Fruit fly (Drosophila melanogaster) whole organism, embryonic: ENCODE results near the gene Pp1-87B.

Source experiments
- ATbp ChIP-seq: fragments of 200-800 bp; sonication (Bioruptor generic); optimal IDR thresholded peaks from 2 replicates; lab custom pipeline; 2017; ENCODE audit warnings: missing biosample characterization, mild to moderate bottlenecking, missing genetic modification characterization, missing genetic modification reagents
- Atf6 ChIP-seq: fragments of 200-800 bp; sonication (Bioruptor generic); IDR thresholded peaks from 2 replicates; pipeline ENCODE4 v1.3.6; 2022; ENCODE audit warnings: missing biosample characterization, missing genetic modification characterization
- BEAF-32 ChIP-seq: fragments of 200-800 bp; sonication (Bioruptor generic); optimal IDR thresholded peaks from 3 replicates; lab custom pipeline; 2017; ENCODE audit warnings: missing biosample characterization, missing genetic modification characterization, mild to moderate bottlenecking, moderate library complexity, missing genetic modification reagents
- BtbVII ChIP-seq: fragments of 200-800 bp; sonication (Bioruptor generic); optimal IDR thresholded peaks from 3 replicates; lab custom pipeline; 2017; ENCODE audit warnings: missing biosample characterization, mild to moderate bottlenecking, missing genetic modification characterization
- CG10654 ChIP-seq: fragments of 200-800 bp; sonication (Bioruptor generic); optimal IDR thresholded peaks from 2 replicates; lab custom pipeline; 2016; ENCODE audit warnings: missing biosample characterization, missing genetic modification characterization
- CG11504 ChIP-seq: fragments of 200-800 bp; sonication (Bioruptor generic); optimal IDR thresholded peaks from 3 replicates; lab custom pipeline; 2019; ENCODE audit warnings: missing biosample characterization, mild to moderate bottlenecking, missing genetic modification characterization, moderate library complexity
- CG12071 ChIP-seq: fragments of 200-800 bp; sonication (Bioruptor generic); optimal IDR thresholded peaks from 3 replicates; lab custom pipeline; 2018; ENCODE audit warnings: missing biosample characterization, mild to moderate bottlenecking, missing genetic modification characterization
- CG12391 ChIP-seq: fragments of 200-800 bp; sonication (Bioruptor generic); optimal IDR thresholded peaks from 3 replicates; lab custom pipeline; 2018; ENCODE audit warnings: missing biosample characterization, mild to moderate bottlenecking, missing genetic modification characterization, moderate library complexity
- CG13775 ChIP-seq: fragments of 200-800 bp; sonication (Bioruptor generic); optimal IDR thresholded peaks from 3 replicates; lab custom pipeline; 2017; ENCODE audit warnings: missing biosample characterization, mild to moderate bottlenecking, missing genetic modification characterization
- CG14014 ChIP-seq: fragments of 200-800 bp; sonication (Bioruptor generic); IDR thresholded peaks from 2 replicates; pipeline ENCODE4 v1.3.6; 2022; ENCODE audit warnings: missing biosample characterization, missing genetic modification characterization
- CG15269 ChIP-seq: fragments of 200-800 bp; sonication (Bioruptor generic); optimal IDR thresholded peaks from 2 replicates; lab custom pipeline; 2018; ENCODE audit warnings: missing biosample characterization, mild to moderate bottlenecking, missing genetic modification characterization, moderate library complexity
- CG2202 ChIP-seq: fragments of 200-800 bp; sonication (Bioruptor generic); optimal IDR thresholded peaks from 2 replicates; lab custom pipeline; 2018; ENCODE audit warnings: missing biosample characterization, mild to moderate bottlenecking, missing genetic modification characterization
- CG30020 ChIP-seq: fragments of 200-800 bp; optimal IDR thresholded peaks from 2 replicates; lab custom pipeline; 2019; ENCODE audit warnings: missing biosample characterization, mild to moderate bottlenecking, missing genetic modification characterization, moderate library complexity
- CG31388 ChIP-seq: fragments of 200-800 bp; sonication (Bioruptor generic); optimal IDR thresholded peaks from 2 replicates; lab custom pipeline; 2016; ENCODE audit warnings: missing biosample characterization, missing genetic modification characterization
- CG32772 ChIP-seq: fragments of 200-800 bp; sonication (Bioruptor generic); IDR thresholded peaks from 2 replicates; pipeline ENCODE4 v1.3.6; 2022; ENCODE audit warnings: missing biosample characterization, missing genetic modification characterization
- CG33213 ChIP-seq: fragments of 200-800 bp; sonication (Bioruptor generic); optimal IDR thresholded peaks from 3 replicates; lab custom pipeline; 2016; ENCODE audit warnings: missing biosample characterization, missing genetic modification characterization
- CG3838 ChIP-seq: fragments of 200-800 bp; sonication (Bioruptor generic); optimal IDR thresholded peaks from 3 replicates; lab custom pipeline; 2016; ENCODE audit warnings: missing biosample characterization, missing genetic modification characterization
- CG4617 ChIP-seq: fragments of 200-800 bp; sonication (Bioruptor generic); optimal IDR thresholded peaks from 3 replicates; lab custom pipeline; 2016; ENCODE audit warnings: missing biosample characterization, missing genetic modification characterization, borderline replicate concordance
- CG6175 ChIP-seq: fragments of 200-800 bp; sonication (Bioruptor generic); IDR thresholded peaks from 3 replicates; pipeline ENCODE4 v1.3.6; 2022; ENCODE audit warnings: missing biosample characterization, missing genetic modification characterization
- CG7928 ChIP-seq: fragments of 200-800 bp; sonication (Bioruptor generic); optimal IDR thresholded peaks from 2 replicates; lab custom pipeline; 2017; ENCODE audit warnings: missing biosample characterization, mild to moderate bottlenecking, missing genetic modification characterization
- CG9797 ChIP-seq: fragments of 200-800 bp; sonication (Bioruptor generic); optimal IDR thresholded peaks from 3 replicates; lab custom pipeline; 2018; ENCODE audit warnings: missing biosample characterization, mild to moderate bottlenecking, missing genetic modification characterization
- D19A ChIP-seq: fragments of 200-800 bp; optimal IDR thresholded peaks from 3 replicates; lab custom pipeline; 2019; ENCODE audit warnings: missing biosample characterization, mild to moderate bottlenecking, missing genetic modification characterization, moderate library complexity
- Dll ChIP-seq: fragments of 200-800 bp; sonication (Bioruptor generic); IDR thresholded peaks from 4 replicates; pipeline ENCODE4 v1.3.6; 2022; ENCODE audit warnings: missing biosample characterization, missing genetic modification characterization; ENCODE audit not compliant: partially characterized antibody
- Doc3 ChIP-seq: fragments of 200-800 bp; sonication (Bioruptor generic); IDR thresholded peaks from 3 replicates; pipeline ENCODE4 v1.3.6; 2022; ENCODE audit warnings: missing biosample characterization, missing genetic modification characterization; ENCODE audit not compliant: partially characterized antibody
- E2f2 ChIP-seq: fragments of 200-800 bp; sonication (Bioruptor generic); IDR thresholded peaks from 2 replicates; pipeline ENCODE4 v1.3.6; 2022; ENCODE audit warnings: missing biosample characterization, missing genetic modification characterization
- Ets97D ChIP-seq: fragments of 200-800 bp; sonication (Bioruptor generic); optimal IDR thresholded peaks from 3 replicates; lab custom pipeline; 2016; ENCODE audit warnings: missing biosample characterization, missing genetic modification characterization
- HmgD ChIP-seq: fragments of 200-800 bp; sonication (Bioruptor generic); optimal IDR thresholded peaks from 3 replicates; lab custom pipeline; 2016; ENCODE audit warnings: missing biosample characterization, missing genetic modification characterization
- HmgZ ChIP-seq: fragments of 200-800 bp; sonication (Bioruptor generic); optimal IDR thresholded peaks from 2 replicates; lab custom pipeline; 2018; ENCODE audit warnings: missing biosample characterization, mild to moderate bottlenecking, missing genetic modification characterization
- Hr39 ChIP-seq: fragments of >200 bp; optimal IDR thresholded peaks from 2 replicates; lab custom pipeline; 2017
- MESR4 ChIP-seq: fragments of 200-800 bp; sonication (Bioruptor generic); optimal IDR thresholded peaks from 2 replicates; lab custom pipeline; 2018; ENCODE audit warnings: missing biosample characterization, mild to moderate bottlenecking, missing genetic modification characterization, moderate library complexity
- Neu2 ChIP-seq: fragments of 200-800 bp; sonication (Bioruptor generic); optimal IDR thresholded peaks from 3 replicates; lab custom pipeline; 2016; ENCODE audit warnings: missing biosample characterization, missing genetic modification characterization, borderline replicate concordance
- Nf-YC ChIP-seq: fragments of 200-800 bp; optimal IDR thresholded peaks from 3 replicates; lab custom pipeline; 2019; ENCODE audit warnings: missing biosample characterization, mild to moderate bottlenecking, missing genetic modification characterization, moderate library complexity
- Oaz ChIP-seq: fragments of 200-800 bp; sonication (Bioruptor generic); IDR thresholded peaks from 2 replicates; pipeline ENCODE4 v1.3.6; 2022; ENCODE audit warnings: missing biosample characterization, missing genetic modification characterization
- Ptx1 ChIP-seq: fragments of 200-800 bp; sonication (Bioruptor generic); IDR thresholded peaks from 2 replicates; pipeline ENCODE4 v1.3.6; 2022; ENCODE audit warnings: missing biosample characterization, missing genetic modification characterization
- Ssrp ChIP-seq: fragments of 200-800 bp; sonication (Bioruptor generic); optimal IDR thresholded peaks from 2 replicates; lab custom pipeline; 2018; ENCODE audit warnings: missing biosample characterization, mild to moderate bottlenecking, missing genetic modification characterization, moderate library complexity
- az2 ChIP-seq: fragments of 200-800 bp; sonication (Bioruptor generic); optimal IDR thresholded peaks from 3 replicates; lab custom pipeline; 2016; ENCODE audit warnings: missing biosample characterization, missing genetic modification characterization
- bsh ChIP-seq, 2 experiments: fragments of 200-800 bp; sonication (Bioruptor generic); optimal IDR thresholded peaks; 2 replicates each; lab custom pipeline; 2017 to 2018; ENCODE audit warnings: mild to moderate bottlenecking in 2 of 2, missing biosample characterization in 2 of 2, missing genetic modification characterization in 2 of 2, moderate library complexity in 1 of 2
- chif ChIP-seq, 2 experiments: fragments of 200-800 bp; sonication (Bioruptor generic); optimal IDR thresholded peaks; 3 replicates each; lab custom pipeline; 2016; ENCODE audit warnings: missing biosample characterization in 2 of 2, missing genetic modification characterization in 2 of 2
- cwo ChIP-seq: fragments of 200-800 bp; sonication (Bioruptor generic); optimal IDR thresholded peaks from 3 replicates; lab custom pipeline; 2017; ENCODE audit warnings: missing biosample characterization, missing genetic modification characterization, mild to moderate bottlenecking, moderate library complexity, missing genetic modification reagents
- danr ChIP-seq: fragments of 200-800 bp; sonication (Bioruptor generic); IDR thresholded peaks from 2 replicates; pipeline ENCODE4 v1.3.6; 2022; ENCODE audit warnings: missing biosample characterization, missing genetic modification characterization
- fru ChIP-seq: fragments of >200 bp; optimal IDR thresholded peaks from 2 replicates; lab custom pipeline; 2017
- fu2 ChIP-seq: fragments of 200-800 bp; sonication (Bioruptor generic); optimal IDR thresholded peaks from 2 replicates; lab custom pipeline; 2016; ENCODE audit warnings: missing biosample characterization, missing genetic modification characterization
- hb ChIP-seq: fragments of 200-800 bp; sonication (Bioruptor generic); IDR thresholded peaks from 3 replicates; pipeline ENCODE4 v1.3.6; 2022; ENCODE audit warnings: missing biosample characterization, missing genetic modification characterization; ENCODE audit not compliant: partially characterized antibody
- her ChIP-seq: fragments of 200-800 bp; sonication (Bioruptor generic); optimal IDR thresholded peaks from 2 replicates; lab custom pipeline; 2016; ENCODE audit warnings: missing biosample characterization, missing genetic modification characterization
- insv ChIP-seq, 2 experiments: fragments of 200-800 bp; sonication (Bioruptor generic); optimal IDR thresholded peaks; 3 replicates each; lab custom pipeline; 2016 to 2018; ENCODE audit warnings: missing biosample characterization in 2 of 2, missing genetic modification characterization in 2 of 2
- jing ChIP-seq: fragments of 200-800 bp; sonication (Bioruptor generic); optimal IDR thresholded peaks from 2 replicates; lab custom pipeline; 2018; ENCODE audit warnings: missing biosample characterization, mild to moderate bottlenecking, missing genetic modification characterization
- lab ChIP-seq: fragments of 200-800 bp; sonication (Bioruptor generic); optimal IDR thresholded peaks from 3 replicates; lab custom pipeline; 2017; ENCODE audit warnings: missing biosample characterization, missing genetic modification characterization, mild to moderate bottlenecking, moderate library complexity, missing genetic modification reagents
- lmd ChIP-seq: fragments of 200-800 bp; sonication (Bioruptor generic); IDR thresholded peaks from 2 replicates; pipeline ENCODE4 v1.3.6; 2022; ENCODE audit warnings: missing biosample characterization, missing genetic modification characterization
- pzg ChIP-seq: fragments of 200-800 bp; sonication (Bioruptor generic); optimal IDR thresholded peaks from 3 replicates; lab custom pipeline; 2018; ENCODE audit warnings: missing biosample characterization, mild to moderate bottlenecking, missing genetic modification characterization, moderate library complexity
- sens ChIP-seq: fragments of 200-800 bp; sonication (Bioruptor generic); peaks from one replicate; lab custom pipeline; 2016; ENCODE audit warnings: missing biosample characterization, missing genetic modification characterization
- slbo ChIP-seq: fragments of 200-800 bp; sonication (Bioruptor generic); IDR thresholded peaks from 2 replicates; pipeline ENCODE4 v1.3.6; 2022; ENCODE audit warnings: missing biosample characterization, missing genetic modification characterization

Pp1-87B gene

DNA sequence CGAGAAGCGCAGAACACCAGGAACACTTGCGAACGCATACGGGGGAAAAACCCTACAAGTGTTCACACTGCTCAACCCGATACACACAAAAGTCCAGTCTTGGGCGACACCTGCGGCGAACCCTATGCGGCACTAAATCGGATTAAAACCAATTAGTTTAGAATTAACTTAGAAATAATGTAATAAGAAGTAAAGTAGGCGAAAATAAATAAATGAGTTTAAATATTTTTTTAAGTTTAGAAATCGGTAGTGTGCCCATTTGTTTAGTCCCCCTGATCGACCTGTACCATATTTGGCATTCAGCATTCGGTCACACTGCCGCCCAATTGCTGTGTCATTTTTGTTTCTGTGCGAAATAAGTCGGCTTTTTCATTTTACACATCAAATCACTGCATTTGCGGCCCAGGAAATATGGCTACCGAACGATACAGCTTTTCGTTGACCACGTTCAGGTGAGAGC, 5.3 kb upstream of the Pp1-87B start, which contains the start of gene Prosalpha2 (continued):
- TF ChIP-seq cwo, result no peak
- TF ChIP-seq CG7928, result no peak
- TF ChIP-seq HmgD (GFP tag; lab: Kevin White, UChicago), result no peak
- no peak for TF ChIP-seq Doc3
- no peak for TF ChIP-seq CG10654
- TF ChIP-seq Ets97D (GFP tag; lab: Kevin White, UChicago), result peak; percentile 2
- TF ChIP-seq her, result no peak
- TF ChIP-seq sens (GFP tag; lab: Kevin White, UChicago), result peak; percentile 33
- no peak for TF ChIP-seq Oaz (GFP tag; lab: Robert Waterston, UW)
- no peak for TF ChIP-seq fu2
- no peak for TF ChIP-seq BtbVII (GFP tag; lab: Kevin White, UChicago)
- TF ChIP-seq jing (GFP tag; lab: Kevin White, UChicago), result no peak
- TF ChIP-seq HmgZ (tag; lab: Kevin White, UChicago), result peak; percentile 13
- peak; percentile 66 for TF ChIP-seq MESR4 (GFP tag; lab: Kevin White, UChicago)
- TF ChIP-seq chif (GFP tag; optimal IDR thresholded peaks at IDR 0.05; lab: Kevin White, UChicago), result no peak
- peak; percentile 61 for TF ChIP-seq pzg (GFP tag; lab: Kevin White, UChicago)
- TF ChIP-seq CG6175 (GFP tag; lab: Robert Waterston, UW), result no peak
- peak; percentile 30 for TF ChIP-seq Nf-YC (tag; lab: Kevin White, UChicago)
- TF ChIP-seq az2 (GFP tag; lab: Kevin White, UChicago), result no peak
- no peak for TF ChIP-seq CG31388 (GFP tag; lab: Kevin White, UChicago)
- TF ChIP-seq Ptx1 (GFP tag; lab: Robert Waterston, UW), result peak; percentile 21; the same call in 1 of the 2 replicates
- TF ChIP-seq Dll (GFP tag; lab: Robert Waterston, UW), result 0 out of 4 replicates have a peak, but pooled peaks have one; percentile 29
- no peak for TF ChIP-seq Neu2 (GFP tag; lab: Kevin White, UChicago)
- TF ChIP-seq danr (GFP tag; lab: Robert Waterston, UW), result no peak
- TF ChIP-seq BEAF-32, result peak; percentile 34
- no peak for TF ChIP-seq CG2202 (tag; lab: Kevin White, UChicago)
- no peak for TF ChIP-seq lab (GFP tag; lab: Kevin White, UChicago)
- no peak for TF ChIP-seq Hr39 (lab: Kevin White, UChicago)
- TF ChIP-seq CG30020 (tag; lab: Kevin White, UChicago), result peak; percentile 53
- no peak for TF ChIP-seq CG32772
- TF ChIP-seq CG12071 (GFP tag; lab: Kevin White, UChicago), result no peak
- peak in 1 of 2 experiments; percentile 31 for TF ChIP-seq insv (GFP tag; optimal IDR thresholded peaks at IDR 0.05; lab: Kevin White, UChicago)
- TF ChIP-seq CG33213 (GFP tag; lab: Kevin White, UChicago), result peak; percentile 5
- TF ChIP-seq CG13775, result peak; percentile 5
- TF ChIP-seq CG12391, result peak; percentile 1
- TF ChIP-seq D19A (tag; lab: Kevin White, UChicago), result no peak
- no peak for TF ChIP-seq bsh (GFP tag; optimal IDR thresholded peaks at IDR 0.05; lab: Kevin White, UChicago)
- peak; percentile 39 for TF ChIP-seq slbo (GFP tag; lab: Robert Waterston, UW)
- no peak for TF ChIP-seq Ssrp (tag; lab: Kevin White, UChicago)
- TF ChIP-seq Atf6 (GFP tag; lab: Robert Waterston, UW), result no peak
- no peak for TF ChIP-seq ATbp (GFP tag; lab: Kevin White, UChicago)
- TF ChIP-seq CG15269 (tag; lab: Kevin White, UChicago), result no peak
- peak; percentile 84 for TF ChIP-seq CG9797 (GFP tag; lab: Kevin White, UChicago)
- no peak for TF ChIP-seq hb (GFP tag; lab: Robert Waterston, UW)
- no peak for TF ChIP-seq CG11504 (tag; lab: Kevin White, UChicago)
- TF ChIP-seq lmd (GFP tag; lab: Robert Waterston, UW), result peak; percentile 15; the same call in 1 of the 2 replicates
- peak; percentile 57 for TF ChIP-seq CG4617 (GFP tag; lab: Kevin White, UChicago)
- TF ChIP-seq fru (lab: Kevin White, UChicago), result no peak
- peak; percentile 68 for TF ChIP-seq E2f2 (GFP tag; lab: Robert Waterston, UW)
- TF ChIP-seq CG3838 (GFP tag; lab: Kevin White, UChicago), result no peak
- TF ChIP-seq CG14014 (GFP tag; lab: Robert Waterston, UW), result no peak
